Worm (Caenorhabditis elegans) whole organism, L3 larva: ENCODE data around the gene hrg-9.

Experiments
- egl-5 ChIP-seq: fragments of 150-350 bp; optimal IDR thresholded peaks from 2 replicates; lab custom pipeline; 2017; ENCODE audit warnings: missing biosample characterization, missing genetic modification reagents, missing genetic modification characterization, inconsistent platforms
- lin-39 ChIP-seq: fragments of 150-350 bp; optimal IDR thresholded peaks from 2 replicates; lab custom pipeline; 2018; ENCODE audit warnings: missing biosample characterization, missing genetic modification reagents, missing genetic modification characterization
- nhr-77 ChIP-seq: fragments of 150-350 bp; optimal IDR thresholded peaks from 2 replicates; lab custom pipeline; 2014; ENCODE audit warnings: missing biosample characterization, missing genetic modification characterization
- zag-1 ChIP-seq: fragments of 150-350 bp; optimal IDR thresholded peaks from 2 replicates; lab custom pipeline; 2014; ENCODE audit warnings: missing biosample characterization, missing genetic modification characterization

- TF ChIP-seq nhr-77 (tag; lab: Kevin White, UChicago) (no peak), zag-1 (tag; lab: Kevin White, UChicago) (no peak), egl-5 (tag; lab: Kevin White, UChicago) (no peak), lin-39 (peak; percentile 85)
Observed at ce11 chrV:13003378-13003777, 40.2 kb upstream of the hrg-9 start.
